Worm (Caenorhabditis elegans) whole organism, L4 larva: ENCODE data around the gene csn-1.

Experiments
- F37D6.2 ChIP-seq: sonication (generic microtip); optimal IDR thresholded peaks from 2 replicates; lab custom pipeline; 2016; ENCODE audit warnings: mild to moderate bottlenecking, missing genetic modification characterization, missing compliant biosample characterization
- R02D3.7 ChIP-seq: fragments of 150-350 bp; sonication (generic microtip); optimal IDR thresholded peaks from 3 replicates; lab custom pipeline; 2014; ENCODE audit warnings: missing biosample characterization, missing genetic modification characterization
- T26A8.4 ChIP-seq: fragments of 200-800 bp; sonication (Bioruptor generic); IDR thresholded peaks from 2 replicates; pipeline ENCODE4 v1.3.6; 2022; ENCODE audit warnings: missing genetic modification characterization, missing compliant biosample characterization
- Y48G9A.11 ChIP-seq: fragments of 200-800 bp; sonication (Bioruptor generic); IDR thresholded peaks from 2 replicates; pipeline ENCODE4 v1.3.6; 2022; ENCODE audit warnings: missing genetic modification reagents, missing genetic modification characterization, missing compliant biosample characterization
- Y5F2A.4 ChIP-seq: fragments of 200-800 bp; sonication (Bioruptor generic); optimal IDR thresholded peaks from 2 replicates; lab custom pipeline; 2018; ENCODE audit warnings: mild to moderate bottlenecking, missing genetic modification characterization, missing compliant biosample characterization
- Y75B8A.6 ChIP-seq: fragments of 200-800 bp; sonication (Bioruptor generic); IDR thresholded peaks from 2 replicates; pipeline ENCODE4 v1.3.6; 2022; ENCODE audit warnings: missing genetic modification reagents, missing genetic modification characterization, missing compliant biosample characterization
- ceh-20 ChIP-seq: fragments of 200-800 bp; sonication (Bioruptor generic); IDR thresholded peaks from 2 replicates; pipeline ENCODE4 v1.3.6; 2022; ENCODE audit warnings: missing genetic modification reagents, missing genetic modification characterization, missing compliant biosample characterization
- ceh-28 ChIP-seq: fragments of 150-350 bp; optimal IDR thresholded peaks from 2 replicates; lab custom pipeline; 2014; ENCODE audit warnings: missing biosample characterization, missing genetic modification reagents, missing genetic modification characterization
- ceh-44 ChIP-seq: fragments of 200-800 bp; sonication (Bioruptor generic); IDR thresholded peaks from 2 replicates; pipeline ENCODE4 v1.3.6; 2022; ENCODE audit warnings: missing genetic modification reagents, missing genetic modification characterization, missing compliant biosample characterization
- ceh-62 ChIP-seq: sonication (generic microtip); optimal IDR thresholded peaks from 2 replicates; lab custom pipeline; 2017; ENCODE audit warnings: missing biosample characterization, missing genetic modification characterization
- ces-1 ChIP-seq: fragments of 150-350 bp; sonication (generic microtip); optimal IDR thresholded peaks from 4 replicates; lab custom pipeline; 2014; ENCODE audit warnings: missing biosample characterization, missing genetic modification reagents, missing genetic modification characterization
- daf-16 ChIP-seq, 3 experiments: sonication (generic microtip); optimal IDR thresholded peaks; 2 replicates each; lab custom pipeline; 2016 to 2017; ENCODE audit warnings: missing genetic modification characterization in 3 of 3, missing genetic modification reagents in 3 of 3, mild to moderate bottlenecking in 2 of 3, missing compliant biosample characterization in 2 of 3, missing biosample characterization in 1 of 3, moderate library complexity in 1 of 3
- daf-8 ChIP-seq: fragments of 200-800 bp; sonication (Bioruptor generic); IDR thresholded peaks from 2 replicates; pipeline ENCODE4 v1.3.6; 2022; ENCODE audit warnings: missing genetic modification characterization, missing compliant biosample characterization
- dmd-6 ChIP-seq: fragments of 200-800 bp; sonication (Bioruptor generic); IDR thresholded peaks from 2 replicates; pipeline ENCODE4 v1.3.6; 2022; ENCODE audit warnings: missing genetic modification reagents, missing genetic modification characterization, missing compliant biosample characterization
- dmd-8 ChIP-seq: fragments of 200-800 bp; sonication (Bioruptor generic); IDR thresholded peaks from 2 replicates; pipeline ENCODE4 v1.3.6; 2022; ENCODE audit warnings: missing genetic modification characterization, missing compliant biosample characterization
- gei-8 ChIP-seq: fragments of 200-800 bp; sonication (Bioruptor generic); optimal IDR thresholded peaks from 2 replicates; lab custom pipeline; 2018; ENCODE audit warnings: mild to moderate bottlenecking, missing genetic modification characterization, missing compliant biosample characterization
- hlh-30 ChIP-seq: sonication (generic microtip); optimal IDR thresholded peaks from 2 replicates; lab custom pipeline; 2017; ENCODE audit warnings: antibody characterized with exemption, mild to moderate bottlenecking, missing genetic modification characterization, missing compliant biosample characterization; ENCODE audit not compliant: insufficient read depth
- lim-7 ChIP-seq: fragments of 200-800 bp; sonication (Bioruptor generic); IDR thresholded peaks from 2 replicates; pipeline ENCODE4 v1.3.6; 2022; ENCODE audit warnings: missing genetic modification characterization, missing compliant biosample characterization
- lin-29 ChIP-seq: fragments of 200-800 bp; sonication (Bioruptor generic); IDR thresholded peaks from 2 replicates; pipeline ENCODE4 v1.3.6; 2022; ENCODE audit warnings: missing genetic modification reagents, missing genetic modification characterization, missing compliant biosample characterization
- lin-38 ChIP-seq: fragments of 200-800 bp; sonication (Bioruptor generic); IDR thresholded peaks from 2 replicates; pipeline ENCODE4 v1.3.6; 2022; ENCODE audit warnings: missing genetic modification reagents, missing genetic modification characterization, missing compliant biosample characterization
- madf-5 ChIP-seq, 2 experiments: fragments of 200-800 bp; sonication (Bioruptor generic); IDR thresholded peaks; 2 replicates each; pipeline ENCODE4 v1.3.6; 2022; ENCODE audit warnings: missing compliant biosample characterization in 2 of 2, missing genetic modification characterization in 2 of 2
- mdl-1 ChIP-seq, 2 experiments: fragments of 150-350 bp in 1 of 2; sonication (generic microtip) in 1 of 2; optimal IDR thresholded peaks; 2 replicates each; lab custom pipeline; 2014 to 2017; ENCODE audit warnings: missing biosample characterization in 2 of 2, missing genetic modification characterization in 2 of 2
- mdt-29 ChIP-seq: fragments of 200-800 bp; sonication (Bioruptor generic); IDR thresholded peaks from 2 replicates; pipeline ENCODE4 v1.3.6; 2022; ENCODE audit warnings: missing genetic modification reagents, missing genetic modification characterization, missing compliant biosample characterization
- mep-1 ChIP-seq: fragments of 150-350 bp; sonication (generic microtip); optimal IDR thresholded peaks from 3 replicates; lab custom pipeline; 2014; ENCODE audit warnings: missing biosample characterization, missing genetic modification characterization
- nhr-11 ChIP-seq: fragments of 150-350 bp; optimal IDR thresholded peaks from 2 replicates; lab custom pipeline; 2014; ENCODE audit warnings: missing biosample characterization, missing genetic modification characterization
- nhr-6 ChIP-seq: fragments of 150-350 bp; optimal IDR thresholded peaks from 2 replicates; lab custom pipeline; 2014; ENCODE audit warnings: missing biosample characterization, missing genetic modification characterization
- php-3 ChIP-seq: fragments of 200-800 bp; sonication (Bioruptor generic); IDR thresholded peaks from 2 replicates; pipeline ENCODE4 v1.3.6; 2022; ENCODE audit warnings: missing genetic modification reagents, missing genetic modification characterization, missing compliant biosample characterization
- rbr-2 ChIP-seq: sonication (generic microtip); optimal IDR thresholded peaks from 2 replicates; lab custom pipeline; 2016; ENCODE audit warnings: missing genotype, missing genetic modification characterization, missing compliant biosample characterization
- sdz-12 ChIP-seq: fragments of 200-800 bp; sonication (Bioruptor generic); optimal IDR thresholded peaks from 2 replicates; lab custom pipeline; 2018; ENCODE audit warnings: mild to moderate bottlenecking, missing genetic modification characterization, missing compliant biosample characterization
- spr-3 ChIP-seq: fragments of 200-800 bp; sonication (Bioruptor generic); optimal IDR thresholded peaks from 2 replicates; lab custom pipeline; 2018; ENCODE audit warnings: mild to moderate bottlenecking, missing genetic modification characterization, missing compliant biosample characterization
- zag-1 ChIP-seq: fragments of 150-350 bp; optimal IDR thresholded peaks from 2 replicates; lab custom pipeline; 2014; ENCODE audit warnings: missing biosample characterization, missing genetic modification characterization
- zfp-3 ChIP-seq: fragments of 200-800 bp; sonication (Bioruptor generic); conservative IDR thresholded peaks from 2 replicates; pipeline ENCODE4 v1.3.6; 2022; ENCODE audit warnings: missing genetic modification reagents, missing genetic modification characterization, missing compliant biosample characterization
- zip-11 ChIP-seq: fragments of 200-800 bp; sonication (Bioruptor generic); IDR thresholded peaks from 2 replicates; pipeline ENCODE4 v1.3.6; 2022; ENCODE audit warnings: missing genetic modification characterization, missing compliant biosample characterization

csn-1 gene

DNA sequence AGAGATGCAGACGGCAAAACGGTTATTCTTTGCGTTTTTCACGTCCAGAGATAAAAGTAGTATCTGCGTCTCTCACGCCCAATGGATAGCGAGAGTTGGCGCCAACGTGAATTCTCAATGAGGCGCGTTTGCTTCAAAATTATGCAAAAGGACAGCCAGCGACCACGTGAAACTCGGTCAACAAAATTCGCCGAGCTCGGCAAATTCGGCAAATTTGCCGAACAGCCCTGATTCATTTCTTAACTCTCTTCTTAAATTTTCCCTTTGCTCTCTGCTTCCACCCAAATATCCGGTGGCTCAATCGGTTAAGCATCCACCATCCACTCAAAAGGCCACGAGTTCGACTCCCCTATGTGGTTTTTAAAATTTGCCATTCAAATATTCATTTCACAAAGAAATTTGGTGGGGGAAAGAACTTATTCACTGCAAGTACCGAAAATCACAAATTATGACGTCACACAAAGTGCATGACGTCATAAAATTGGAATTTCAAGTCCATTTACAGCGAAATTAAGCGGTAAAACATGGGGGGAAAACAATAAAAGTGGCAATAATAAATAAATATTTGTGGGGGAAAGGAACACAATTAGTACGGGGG is 25.0 kb downstream of the csn-1 start:
- no peak for TF ChIP-seq mdl-1 (tag; optimal IDR thresholded peaks at IDR 0.05; lab: Kevin White, UChicago)
- TF ChIP-seq rbr-2, result no peak
- no peak for TF ChIP-seq madf-5 (GFP tag; IDR thresholded peaks at IDR 0.05; lab: Robert Waterston, UW)
- no peak for TF ChIP-seq daf-16 (GFP tag; optimal IDR thresholded peaks at IDR 0.05; lab: Kevin White, UChicago)
- TF ChIP-seq daf-16 (tag; optimal IDR thresholded peaks at IDR 0.05; lab: Kevin White, UChicago), result no peak
- TF ChIP-seq R02D3.7 (tag; lab: Kevin White, UChicago), result no peak
- no peak for TF ChIP-seq mep-1 (tag; lab: Kevin White, UChicago)
- TF ChIP-seq F37D6.2 (tag; lab: Kevin White, UChicago), result no peak

DNA sequence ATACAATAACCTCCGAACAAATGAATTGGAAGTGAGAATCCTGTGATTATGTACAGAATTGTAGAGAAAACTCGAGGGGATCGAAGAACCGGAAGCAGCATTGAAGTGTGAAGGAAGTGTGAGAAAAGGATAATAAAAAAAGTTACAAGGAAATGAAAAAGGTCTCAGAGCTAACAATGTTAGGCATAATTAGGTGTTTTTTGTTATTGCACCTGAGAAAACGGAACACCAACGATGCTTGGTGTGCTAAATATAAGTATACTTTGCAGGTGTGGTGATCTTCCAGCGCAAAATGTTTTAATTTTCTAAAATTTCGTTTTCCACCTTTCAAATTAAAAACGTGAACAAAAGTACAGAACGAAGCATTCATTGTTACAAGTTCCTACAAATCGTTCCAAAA is 26.3 kb downstream of the csn-1 start, which contains the start of gene srh-286:
Gene srh-286 (minus strand): TSS at position 101 of the 400 bp plus-strand sequence.
- no peak for TF ChIP-seq spr-3 (GFP tag; lab: Kevin White, UChicago)
- TF ChIP-seq lin-29 (GFP tag; lab: Robert Waterston, UW), result no peak

DNA sequence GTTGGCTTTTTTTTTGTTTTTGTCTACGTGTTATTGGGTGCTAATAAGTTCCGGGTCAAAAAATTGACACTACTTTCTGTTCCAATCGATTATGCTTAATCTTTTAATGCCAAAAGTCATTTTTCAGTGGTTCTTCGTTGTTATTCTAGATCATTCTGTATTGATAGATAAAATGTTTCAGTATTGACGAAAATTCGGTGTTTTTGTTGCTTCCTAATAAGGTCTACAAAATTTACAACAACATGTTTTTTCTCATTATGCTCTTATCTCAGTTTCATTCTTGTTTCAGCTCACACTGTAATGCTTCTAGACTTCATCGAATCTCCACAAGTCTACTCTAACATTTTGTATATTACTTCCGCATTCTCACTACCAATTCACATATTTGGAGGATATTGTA is 39.1 kb downstream of the csn-1 start, which contains the start of gene srh-303:
Gene srh-303 (plus strand): TSS at position 301 of the 400 bp plus-strand sequence.
- TF ChIP-seq madf-5 (GFP tag; IDR thresholded peaks at IDR 0.05; lab: Robert Waterston, UW) (no peak), ces-1 (GFP tag; lab: Kevin White, UChicago) (no peak), ceh-44 (GFP tag; lab: Robert Waterston, UW) (no peak), ceh-28 (tag; lab: Kevin White, UChicago) (no peak), dmd-8 (no peak), sdz-12 (no peak), zfp-3 (GFP tag; lab: Robert Waterston, UW) (no peak), Y75B8A.6 (GFP tag; lab: Robert Waterston, UW) (no peak)

DNA sequence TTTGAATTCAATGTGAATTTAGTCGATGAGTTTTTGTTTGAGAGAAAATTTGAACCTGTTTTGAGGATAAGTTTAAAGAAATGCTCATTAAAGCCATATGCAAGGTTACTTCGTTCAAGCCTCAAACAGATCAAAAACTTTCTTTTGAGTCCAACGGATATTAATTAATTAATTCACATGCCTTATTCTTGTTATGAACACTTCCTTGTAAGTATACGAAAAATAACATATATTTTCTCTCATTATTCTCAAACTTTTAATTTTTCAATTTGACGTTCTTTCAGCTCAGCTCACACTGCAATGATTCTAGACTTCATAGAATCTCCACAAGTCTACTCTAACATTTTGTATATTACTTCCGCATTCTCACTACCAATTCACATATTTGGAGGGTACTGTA is 42.1 kb downstream of the csn-1 start, which contains the start of gene srh-304:
Gene srh-304 (plus strand): TSS at position 301 of the 400 bp plus-strand sequence.
- no peak for TF ChIP-seq lin-38 (GFP tag; lab: Robert Waterston, UW)
- no peak for TF ChIP-seq zag-1 (tag; lab: Kevin White, UChicago)
- no peak for TF ChIP-seq dmd-6 (GFP tag; lab: Robert Waterston, UW)
- TF ChIP-seq sdz-12, result no peak
- TF ChIP-seq nhr-11 (tag; lab: Kevin White, UChicago), result no peak
- no peak for TF ChIP-seq Y5F2A.4 (GFP tag; lab: Kevin White, UChicago)
- no peak for TF ChIP-seq mdt-29
- no peak for TF ChIP-seq lim-7
- TF ChIP-seq daf-8 (GFP tag; lab: Robert Waterston, UW), result no peak
- TF ChIP-seq nhr-6 (tag; lab: Kevin White, UChicago), result no peak
- TF ChIP-seq gei-8, result no peak
- no peak for TF ChIP-seq ceh-20 (GFP tag; lab: Robert Waterston, UW)
- no peak for TF ChIP-seq R02D3.7 (tag; lab: Kevin White, UChicago)
- TF ChIP-seq php-3 (GFP tag; lab: Robert Waterston, UW), result no peak
- TF ChIP-seq T26A8.4 (GFP tag; lab: Robert Waterston, UW), result no peak
- TF ChIP-seq ceh-62 (tag; lab: Kevin White, UChicago), result no peak
- no peak for TF ChIP-seq hlh-30 (tag; lab: Kevin White, UChicago)
- TF ChIP-seq ceh-44 (GFP tag; lab: Robert Waterston, UW), result no peak
- no peak for TF ChIP-seq Y48G9A.11 (GFP tag; lab: Robert Waterston, UW)
- no peak for TF ChIP-seq zip-11 (GFP tag; lab: Robert Waterston, UW)
